Fruit fly (Drosophila melanogaster) whole organism, embryonic: ENCODE data around the gene Jhbp6.

Experiments used
- Abd-B ChIP-seq: fragments of 200-800 bp; sonication (Bioruptor generic); optimal IDR thresholded peaks from 2 replicates; lab custom pipeline; 2018; ENCODE audit warnings: missing biosample characterization, mild to moderate bottlenecking, missing genetic modification characterization, moderate library complexity
- CG10147 ChIP-seq: fragments of 200-800 bp; sonication (Bioruptor generic); optimal IDR thresholded peaks from 2 replicates; lab custom pipeline; 2019; ENCODE audit warnings: missing biosample characterization, mild to moderate bottlenecking, missing genetic modification characterization, moderate library complexity
- CG10431 ChIP-seq: fragments of 200-800 bp; sonication (Bioruptor generic); optimal IDR thresholded peaks from 3 replicates; lab custom pipeline; 2018; ENCODE audit warnings: missing biosample characterization, mild to moderate bottlenecking, missing genetic modification characterization
- CG10462 ChIP-seq: fragments of 200-800 bp; sonication (Bioruptor generic); optimal IDR thresholded peaks from 2 replicates; lab custom pipeline; 2016; ENCODE audit warnings: missing biosample characterization, missing genetic modification characterization
- CG11085 ChIP-seq: fragments of 200-800 bp; sonication (Bioruptor generic); IDR thresholded peaks from 2 replicates; pipeline ENCODE4 v1.3.6; 2022; ENCODE audit warnings: missing biosample characterization, missing genetic modification characterization
- CG14860 ChIP-seq: fragments of 200-800 bp; sonication (Bioruptor generic); IDR thresholded peaks from 3 replicates; pipeline ENCODE4 v1.3.6; 2022; ENCODE audit warnings: missing biosample characterization, missing genetic modification characterization; ENCODE audit not compliant: partially characterized antibody
- CG17361 ChIP-seq: fragments of 200-800 bp; sonication (Bioruptor generic); IDR thresholded peaks from 3 replicates; pipeline ENCODE4 v1.3.6; 2022; ENCODE audit warnings: missing biosample characterization, missing genetic modification characterization
- CG18599 ChIP-seq: fragments of 200-800 bp; sonication (Bioruptor generic); optimal IDR thresholded peaks from 3 replicates; lab custom pipeline; 2017; ENCODE audit warnings: missing biosample characterization, missing genetic modification characterization, mild to moderate bottlenecking, moderate library complexity, missing genetic modification reagents
- CG2712 ChIP-seq: fragments of 200-800 bp; optimal IDR thresholded peaks from 3 replicates; lab custom pipeline; 2019; ENCODE audit warnings: missing biosample characterization, mild to moderate bottlenecking, missing genetic modification characterization, moderate library complexity
- CG4360 ChIP-seq: fragments of 200-800 bp; sonication (Bioruptor generic); IDR thresholded peaks from 2 replicates; pipeline ENCODE4 v1.3.6; 2022; ENCODE audit warnings: missing biosample characterization, missing genetic modification characterization
- CG4424 ChIP-seq: fragments of 200-800 bp; sonication (Bioruptor generic); optimal IDR thresholded peaks from 3 replicates; lab custom pipeline; 2016; ENCODE audit warnings: missing biosample characterization, missing genetic modification characterization
- CG5245 ChIP-seq: fragments of 200-800 bp; sonication (Bioruptor generic); optimal IDR thresholded peaks from 3 replicates; lab custom pipeline; 2016; ENCODE audit warnings: missing biosample characterization, missing genetic modification characterization
- CG7357 ChIP-seq: fragments of 200-800 bp; sonication (Bioruptor generic); IDR thresholded peaks from 3 replicates; pipeline ENCODE4 v1.3.6; 2022; ENCODE audit warnings: missing biosample characterization, missing genetic modification characterization
- CG8290 ChIP-seq, 3 experiments: fragments of 200-800 bp; sonication (Bioruptor generic); optimal IDR thresholded peaks; 2 replicates each; lab custom pipeline; 2016 to 2019; ENCODE audit warnings: missing biosample characterization in 3 of 3, missing genetic modification characterization in 3 of 3, mild to moderate bottlenecking in 2 of 3, moderate library complexity in 1 of 3
- CG8924 ChIP-seq: fragments of 200-800 bp; optimal IDR thresholded peaks from 3 replicates; lab custom pipeline; 2019; ENCODE audit warnings: missing biosample characterization, mild to moderate bottlenecking, missing genetic modification characterization, moderate library complexity
- CG9215 ChIP-seq: fragments of 200-800 bp; sonication (Bioruptor generic); IDR thresholded peaks from 2 replicates; pipeline ENCODE4 v1.3.6; 2022; ENCODE audit warnings: missing biosample characterization, missing genetic modification characterization
- CHES-1-like ChIP-seq: fragments of 200-800 bp; sonication (Bioruptor generic); optimal IDR thresholded peaks from 2 replicates; lab custom pipeline; 2016; ENCODE audit warnings: missing biosample characterization, missing genetic modification characterization
- Camta ChIP-seq: fragments of 200-800 bp; sonication (Bioruptor generic); optimal IDR thresholded peaks from 2 replicates; lab custom pipeline; 2016; ENCODE audit warnings: missing biosample characterization, missing genetic modification characterization
- Dip2 ChIP-seq: fragments of 200-800 bp; sonication (Bioruptor generic); IDR thresholded peaks from 2 replicates; pipeline ENCODE4 v1.3.6; 2022; ENCODE audit warnings: missing biosample characterization, missing genetic modification characterization
- H2.0 ChIP-seq: fragments of 200-800 bp; sonication (Bioruptor generic); IDR thresholded peaks from 2 replicates; pipeline ENCODE4 v1.3.6; 2022; ENCODE audit warnings: missing biosample characterization, missing genetic modification characterization
- HmgZ ChIP-seq: fragments of 200-800 bp; sonication (Bioruptor generic); optimal IDR thresholded peaks from 2 replicates; lab custom pipeline; 2018; ENCODE audit warnings: missing biosample characterization, mild to moderate bottlenecking, missing genetic modification characterization
- MTF-1 ChIP-seq: fragments of 200-800 bp; sonication (Bioruptor generic); optimal IDR thresholded peaks from 2 replicates; lab custom pipeline; 2018; ENCODE audit warnings: missing biosample characterization, mild to moderate bottlenecking, missing genetic modification characterization, borderline replicate concordance
- Oli ChIP-seq: fragments of 200-800 bp; sonication (Bioruptor generic); optimal IDR thresholded peaks from 2 replicates; lab custom pipeline; 2018; ENCODE audit warnings: missing biosample characterization, mild to moderate bottlenecking, missing genetic modification characterization, moderate library complexity
- Opbp ChIP-seq: fragments of 200-800 bp; sonication (Bioruptor generic); IDR thresholded peaks from 3 replicates; pipeline ENCODE4 v1.3.6; 2022; ENCODE audit warnings: missing biosample characterization, missing genetic modification characterization; ENCODE audit not compliant: partially characterized antibody
- Ravus ChIP-seq: fragments of 200-800 bp; sonication (Bioruptor generic); IDR thresholded peaks from 2 replicates; pipeline ENCODE4 v1.3.6; 2022; ENCODE audit warnings: missing biosample characterization, missing genetic modification characterization
- Rx ChIP-seq: fragments of 200-800 bp; sonication (Bioruptor generic); IDR thresholded peaks from 2 replicates; pipeline ENCODE4 v1.3.6; 2022; ENCODE audit warnings: missing biosample characterization, missing genetic modification characterization
- Sry-δ ChIP-seq: fragments of 200-800 bp; sonication (Bioruptor generic); optimal IDR thresholded peaks from 2 replicates; lab custom pipeline; 2016; ENCODE audit warnings: missing biosample characterization, missing genetic modification characterization
- Usf ChIP-seq: fragments of 200-800 bp; sonication (Bioruptor generic); optimal IDR thresholded peaks from 2 replicates; lab custom pipeline; 2017; ENCODE audit warnings: missing genotype, missing biosample characterization, missing genetic modification characterization
- Xrp1 ChIP-seq: fragments of 200-800 bp; sonication (Bioruptor generic); IDR thresholded peaks from 2 replicates; pipeline ENCODE4 v1.3.6; 2022; ENCODE audit warnings: missing biosample characterization, missing genetic modification characterization
- ase ChIP-seq: fragments of 200-800 bp; sonication (Bioruptor generic); IDR thresholded peaks from 3 replicates; pipeline ENCODE4 v1.3.6; 2022; ENCODE audit warnings: missing biosample characterization, missing genetic modification characterization
- bowl ChIP-seq: fragments of 200-800 bp; sonication (Bioruptor generic); IDR thresholded peaks from 2 replicates; pipeline ENCODE4 v1.3.6; 2022; ENCODE audit warnings: missing biosample characterization, missing genetic modification characterization
- bsh ChIP-seq, 2 experiments: fragments of 200-800 bp; sonication (Bioruptor generic); optimal IDR thresholded peaks; 2 replicates each; lab custom pipeline; 2017 to 2018; ENCODE audit warnings: mild to moderate bottlenecking in 2 of 2, missing biosample characterization in 2 of 2, missing genetic modification characterization in 2 of 2, moderate library complexity in 1 of 2
- cad ChIP-seq: fragments of >200 bp; optimal IDR thresholded peaks from 2 replicates; lab custom pipeline; 2017; ENCODE audit warnings: missing biosample characterization, missing genetic modification characterization
- croc ChIP-seq: fragments of 200-800 bp; sonication (Bioruptor generic); conservative IDR thresholded peaks from 3 replicates; pipeline ENCODE4 v1.3.6; 2022; ENCODE audit warnings: missing biosample characterization, missing genetic modification characterization
- en ChIP-seq: fragments of 200-800 bp; sonication (Bioruptor generic); optimal IDR thresholded peaks from 2 replicates; lab custom pipeline; 2016; ENCODE audit warnings: missing biosample characterization, missing genetic modification characterization
- fd3F ChIP-seq: fragments of 200-800 bp; sonication (Bioruptor generic); optimal IDR thresholded peaks from 2 replicates; lab custom pipeline; 2018; ENCODE audit warnings: missing biosample characterization, mild to moderate bottlenecking, missing genetic modification characterization, moderate library complexity
- fd96Cb ChIP-seq: fragments of 200-800 bp; sonication (Bioruptor generic); optimal IDR thresholded peaks from 2 replicates; lab custom pipeline; 2018; ENCODE audit warnings: missing biosample characterization, mild to moderate bottlenecking, missing genetic modification characterization, moderate library complexity
- fu2 ChIP-seq: fragments of 200-800 bp; sonication (Bioruptor generic); optimal IDR thresholded peaks from 2 replicates; lab custom pipeline; 2016; ENCODE audit warnings: missing biosample characterization, missing genetic modification characterization
- gsb ChIP-seq: fragments of 200-800 bp; sonication (Bioruptor generic); IDR thresholded peaks from 2 replicates; pipeline ENCODE4 v1.3.6; 2022; ENCODE audit warnings: missing biosample characterization, missing genetic modification characterization
- ind ChIP-seq: fragments of 200-800 bp; sonication (Bioruptor generic); optimal IDR thresholded peaks from 3 replicates; lab custom pipeline; 2016; ENCODE audit warnings: missing biosample characterization, missing genetic modification characterization
- jing ChIP-seq: fragments of 200-800 bp; sonication (Bioruptor generic); optimal IDR thresholded peaks from 2 replicates; lab custom pipeline; 2018; ENCODE audit warnings: missing biosample characterization, mild to moderate bottlenecking, missing genetic modification characterization
- kni ChIP-seq: fragments of 200-800 bp; sonication (Bioruptor generic); optimal IDR thresholded peaks from 3 replicates; lab custom pipeline; 2017; ENCODE audit warnings: mild to moderate bottlenecking, missing biosample characterization, missing genetic modification reagents, missing genetic modification characterization
- luna ChIP-seq: fragments of 200-800 bp; sonication (Bioruptor generic); optimal IDR thresholded peaks from 2 replicates; lab custom pipeline; 2016; ENCODE audit warnings: missing biosample characterization, missing genetic modification characterization
- mam ChIP-seq: fragments of 200-800 bp; sonication (Bioruptor generic); optimal IDR thresholded peaks from 3 replicates; lab custom pipeline; 2016; ENCODE audit warnings: missing biosample characterization, missing genetic modification characterization
- odd ChIP-seq: fragments of 200-800 bp; sonication (Bioruptor generic); optimal IDR thresholded peaks from 2 replicates; lab custom pipeline; 2017; ENCODE audit warnings: missing biosample characterization, mild to moderate bottlenecking, missing genetic modification characterization
- onecut ChIP-seq: fragments of 200-800 bp; sonication (Bioruptor generic); IDR thresholded peaks from 2 replicates; pipeline ENCODE4 v1.3.6; 2022; ENCODE audit warnings: missing biosample characterization, missing genetic modification characterization
- pho ChIP-seq: fragments of 200-800 bp; sonication (Bioruptor generic); optimal IDR thresholded peaks from 2 replicates; lab custom pipeline; 2016; ENCODE audit warnings: missing biosample characterization, missing genetic modification characterization
- schlank ChIP-seq: fragments of 200-800 bp; sonication (Bioruptor generic); optimal IDR thresholded peaks from 2 replicates; lab custom pipeline; 2018; ENCODE audit warnings: missing biosample characterization, mild to moderate bottlenecking, missing genetic modification characterization
- stc ChIP-seq: fragments of 200-800 bp; sonication (Bioruptor generic); IDR thresholded peaks from 2 replicates; pipeline ENCODE4 v1.3.6; 2022; ENCODE audit warnings: missing biosample characterization, missing genetic modification characterization
- tup ChIP-seq: fragments of 200-800 bp; sonication (Bioruptor generic); optimal IDR thresholded peaks from 2 replicates; lab custom pipeline; 2016; ENCODE audit warnings: missing biosample characterization, mild to moderate bottlenecking, missing genetic modification characterization, moderate library complexity

Jhbp6 gene

DNA sequence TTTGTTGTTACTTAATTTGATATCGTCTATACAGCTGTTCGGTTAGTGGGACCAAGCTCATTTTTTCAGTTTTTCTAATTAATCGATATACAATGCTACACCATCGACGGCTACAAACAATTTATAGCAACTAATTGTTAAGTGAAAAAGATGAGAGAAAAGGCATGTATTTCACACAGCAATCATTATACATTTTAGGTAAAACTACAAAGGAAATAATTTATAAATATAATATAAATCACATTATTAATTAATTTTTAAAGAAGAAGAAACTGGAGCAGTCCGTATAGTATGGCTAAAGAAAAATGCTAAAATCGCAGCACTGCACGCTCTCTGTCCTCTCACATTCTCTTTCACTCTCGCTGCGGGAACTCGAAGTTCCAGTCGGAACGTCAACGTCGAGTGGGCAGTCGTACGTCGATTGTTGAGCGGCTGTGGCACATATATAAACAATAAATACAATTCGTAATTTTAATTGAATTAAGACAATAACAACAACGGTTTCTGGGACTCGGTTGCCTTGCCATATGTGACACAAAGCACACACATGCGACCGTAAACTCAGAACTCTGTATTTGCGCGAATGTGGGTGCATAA, 58.1 kb downstream of the Jhbp6 start, which contains the start of the genes CG14450 and CG11367 (continued):
- peak; percentile 43 for TF ChIP-seq CG10147 (GFP tag; lab: Kevin White, UChicago)
- TF ChIP-seq CG4360 (GFP tag; lab: Robert Waterston, UW) = peak; percentile 27; the same call in 1 of the 2 replicates
- peak; percentile 59 for TF ChIP-seq CG2712
- TF ChIP-seq CG11085 = no peak
- no peak for TF ChIP-seq CHES-1-like (GFP tag; lab: Kevin White, UChicago)
- no peak for TF ChIP-seq Dip2 (GFP tag; lab: Robert Waterston, UW)
- no peak for TF ChIP-seq CG9215 (GFP tag; lab: Robert Waterston, UW)
- TF ChIP-seq fd96Cb (tag; lab: Kevin White, UChicago) = no peak
- TF ChIP-seq Xrp1 = peak; percentile 29; the same call in 1 of the 2 replicates
- no peak for TF ChIP-seq Rx (GFP tag; lab: Robert Waterston, UW)
- TF ChIP-seq fu2 (GFP tag; lab: Kevin White, UChicago) = no peak
- no peak for TF ChIP-seq Oli (tag; lab: Kevin White, UChicago)
- TF ChIP-seq Usf (GFP tag; lab: Kevin White, UChicago) = no peak
- no peak for TF ChIP-seq pho
- TF ChIP-seq kni (GFP tag; lab: Kevin White, UChicago) = peak; percentile 94
- peak; percentile 46 for TF ChIP-seq CG8290 (GFP tag; optimal IDR thresholded peaks at IDR 0.05; lab: Kevin White, UChicago)
- TF ChIP-seq CG8290 (tag; optimal IDR thresholded peaks at IDR 0.05; lab: Kevin White, UChicago) = peak; percentile 26 to 55
- no peak for TF ChIP-seq croc (GFP tag; lab: Robert Waterston, UW)
- peak; percentile 31 for TF ChIP-seq MTF-1 (GFP tag; lab: Kevin White, UChicago)
- TF ChIP-seq H2.0 (GFP tag; lab: Robert Waterston, UW) = no peak
- TF ChIP-seq fd3F = no peak
- no peak for TF ChIP-seq CG7357 (GFP tag; lab: Robert Waterston, UW)
- TF ChIP-seq CG4424 (GFP tag; lab: Kevin White, UChicago) = no peak
- TF ChIP-seq stc (GFP tag; lab: Robert Waterston, UW) = peak; percentile 30; the same call in 1 of the 2 replicates
- no peak for TF ChIP-seq en (GFP tag; lab: Kevin White, UChicago)
- no peak for TF ChIP-seq CG5245
- TF ChIP-seq cad (GFP tag; lab: Kevin White, UChicago) = peak; percentile 1
- TF ChIP-seq ase (GFP tag; lab: Robert Waterston, UW) = no peak
- peak; percentile 44 for TF ChIP-seq CG18599
- no peak for TF ChIP-seq schlank
- no peak for TF ChIP-seq odd (GFP tag; lab: Kevin White, UChicago)
- no peak for TF ChIP-seq Abd-B
- peak; percentile 9 for TF ChIP-seq Camta
- no peak for TF ChIP-seq bsh (GFP tag; optimal IDR thresholded peaks at IDR 0.05; lab: Kevin White, UChicago)
- TF ChIP-seq Ravus (GFP tag; lab: Robert Waterston, UW) = no peak
- TF ChIP-seq mam (GFP tag; lab: Kevin White, UChicago) = no peak
- peak; percentile 12 for TF ChIP-seq HmgZ (tag; lab: Kevin White, UChicago)
- TF ChIP-seq bowl (GFP tag; lab: Robert Waterston, UW) = no peak
- no peak; the same call in 1 of the 2 replicates for TF ChIP-seq onecut (GFP tag; lab: Robert Waterston, UW)
- TF ChIP-seq Opbp (GFP tag; lab: Robert Waterston, UW) = peak; percentile 36; the same call in 1 of the 3 replicates
- peak; percentile 25; the same call in 1 of the 3 replicates for TF ChIP-seq CG17361
- no peak for TF ChIP-seq CG10462 (GFP tag; lab: Kevin White, UChicago)
- TF ChIP-seq gsb (GFP tag; lab: Robert Waterston, UW) = no peak
- TF ChIP-seq ind (GFP tag; lab: Kevin White, UChicago) = no peak
- peak; percentile 68 for TF ChIP-seq CG8924 (tag; lab: Kevin White, UChicago)
- TF ChIP-seq CG10431 (GFP tag; lab: Kevin White, UChicago) = peak; percentile 15
- no peak for TF ChIP-seq tup
- no peak for TF ChIP-seq luna (GFP tag; lab: Kevin White, UChicago)
- TF ChIP-seq CG14860 (GFP tag; lab: Robert Waterston, UW) = 0 out of 3 replicates have a peak, but pooled peaks have one; percentile 36
- TF ChIP-seq Sry-δ = peak; percentile 25
- TF ChIP-seq jing (GFP tag; lab: Kevin White, UChicago) = no peak
